Fruit fly (Drosophila melanogaster) whole organism, larva: Measurements from ENCODE around the gene pkaap.

Experiments
- noc ChIP-seq: fragments of 200-800 bp; sonication (Bioruptor generic); optimal IDR thresholded peaks from 3 replicates; lab custom pipeline; 2019; ENCODE audit warnings: missing biosample characterization, mild to moderate bottlenecking, missing genetic modification characterization, moderate library complexity

The pkaap gene

dm6 chr2L:16317777-16318610 is 29.9 kb downstream of the pkaap start:
- peak; percentile 4 for TF ChIP-seq noc (tag; lab: Kevin White, UChicago)

- TF ChIP-seq noc (tag; lab: Kevin White, UChicago): peak; percentile 21
Observed at dm6 chr2L:16319743-16320142, 31.7 kb downstream of the pkaap start.

DNA sequence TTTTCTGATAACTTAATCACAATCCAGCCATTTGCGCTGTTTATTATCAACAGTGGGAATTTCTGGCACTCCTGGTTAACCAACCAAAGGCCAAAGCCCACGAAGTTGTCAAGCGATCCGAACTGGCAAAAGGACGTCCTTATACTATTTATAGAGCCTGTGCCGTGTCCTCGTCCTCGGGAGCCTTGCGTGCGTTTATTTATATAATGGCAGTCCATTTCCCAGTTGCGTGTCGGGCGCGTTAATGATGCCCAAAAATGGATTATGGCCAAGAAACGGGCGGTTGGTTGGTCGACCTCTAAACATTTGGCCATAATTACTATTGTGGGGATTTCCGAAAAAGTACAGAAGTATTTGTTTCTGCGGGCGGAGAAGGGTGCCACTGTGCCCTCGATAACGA is 32.3 kb downstream of the pkaap start:
- TF ChIP-seq noc (tag; lab: Kevin White, UChicago): no peak

DNA sequence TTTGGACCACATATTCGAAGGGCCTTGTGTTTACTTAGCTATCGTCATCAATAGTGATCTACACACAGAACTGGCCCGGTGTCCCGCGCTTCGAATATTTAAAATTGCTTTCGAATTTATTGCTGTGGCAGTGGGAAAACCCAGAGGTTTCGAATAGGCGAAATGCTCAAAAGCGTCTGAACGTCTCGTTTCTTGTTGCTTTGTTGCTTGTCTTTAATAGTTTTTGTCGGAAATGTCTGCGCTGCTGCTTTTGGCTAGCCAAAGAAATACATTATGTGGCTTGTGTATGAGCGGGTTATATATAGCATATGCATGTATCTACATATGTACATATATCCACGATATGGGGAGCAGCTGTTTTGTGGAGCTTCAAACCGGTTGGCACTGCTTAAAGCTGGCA is 33.1 kb downstream of the pkaap start:
- TF ChIP-seq noc (tag; lab: Kevin White, UChicago): no peak

DNA sequence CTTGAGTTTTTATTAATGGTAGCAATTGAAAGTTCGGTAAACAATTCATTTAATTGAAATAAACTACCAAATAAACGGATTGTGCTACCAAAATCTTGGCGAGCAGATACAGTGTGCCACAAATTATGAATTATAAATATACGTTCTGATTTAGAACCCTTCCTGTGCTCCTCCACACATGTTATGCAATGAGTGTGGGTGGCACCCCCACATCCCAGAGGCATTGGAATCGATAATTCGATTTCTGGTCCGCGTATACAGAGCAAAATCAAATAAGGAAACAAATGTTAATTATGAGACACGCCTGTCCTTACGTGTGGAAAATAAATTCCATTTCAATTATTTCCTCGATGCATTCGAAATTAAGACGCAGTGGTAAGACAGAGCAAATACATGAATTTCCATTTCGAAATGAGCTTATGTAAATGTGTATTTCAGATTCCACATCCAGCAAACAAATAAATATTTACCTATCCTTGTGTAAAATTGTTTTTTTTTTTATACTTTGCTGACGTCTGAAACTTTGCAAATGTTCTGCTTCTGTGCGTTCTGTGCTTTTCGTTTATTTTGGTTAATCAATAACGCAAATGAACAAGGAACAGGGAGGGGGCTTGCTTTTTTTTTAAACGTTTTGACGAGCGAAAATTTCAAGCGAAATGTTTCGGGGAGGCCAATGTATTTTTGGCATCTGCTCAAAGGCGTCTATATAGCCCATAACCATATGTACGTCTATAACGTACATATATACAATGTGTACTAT is 34.0 kb downstream of the pkaap start:
- no peak for TF ChIP-seq noc (tag; lab: Kevin White, UChicago)

DNA sequence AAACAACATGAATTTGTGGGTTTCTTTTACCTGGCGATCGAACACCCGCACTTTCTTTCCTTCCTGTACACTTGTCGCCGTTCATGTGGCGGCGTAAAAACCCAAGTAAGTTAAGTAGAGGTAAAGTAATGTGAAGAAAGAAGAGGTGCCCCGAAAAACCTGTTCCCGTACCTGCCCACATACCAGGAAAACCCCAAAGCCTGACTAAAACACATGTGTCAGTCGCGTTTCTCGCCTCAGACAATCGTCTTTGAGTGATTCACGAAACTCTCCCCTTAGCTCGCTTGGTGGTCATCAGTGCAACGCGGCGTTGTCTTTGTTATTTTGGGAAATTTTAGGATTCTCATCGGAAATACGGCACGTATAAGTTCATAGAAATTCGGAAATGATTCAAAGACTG is 35.5 kb downstream of the pkaap start:
- TF ChIP-seq noc (tag; lab: Kevin White, UChicago): no peak

DNA sequence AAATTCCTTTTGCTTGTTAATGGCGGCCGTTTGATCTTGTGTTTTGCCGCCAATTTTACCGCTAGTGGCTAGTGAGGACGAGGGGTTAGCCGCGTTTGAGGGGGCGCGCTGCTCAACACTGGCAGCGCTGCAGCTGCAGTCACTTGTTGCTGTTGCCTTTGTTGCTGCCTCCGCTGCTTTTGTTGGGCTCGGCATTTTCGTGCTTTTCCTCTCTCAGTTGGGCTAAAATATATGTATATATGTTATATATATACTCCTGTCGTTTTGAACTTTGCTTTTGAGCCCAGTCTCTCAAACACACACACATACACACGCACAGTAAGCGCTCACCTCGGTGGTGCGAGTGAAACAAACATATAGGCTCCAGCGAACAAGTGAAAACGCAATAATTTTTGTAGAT is 36.7 kb downstream of the pkaap start:
- TF ChIP-seq noc (tag; lab: Kevin White, UChicago): no peak

- TF ChIP-seq noc (tag; lab: Kevin White, UChicago): peak; percentile 96
Observed at dm6 chr2L:16325515-16326257, 37.6 kb downstream of the pkaap start, which contains the start of gene cact. TSS of gene cact (minus strand) at chr2L:16326207.

DNA sequence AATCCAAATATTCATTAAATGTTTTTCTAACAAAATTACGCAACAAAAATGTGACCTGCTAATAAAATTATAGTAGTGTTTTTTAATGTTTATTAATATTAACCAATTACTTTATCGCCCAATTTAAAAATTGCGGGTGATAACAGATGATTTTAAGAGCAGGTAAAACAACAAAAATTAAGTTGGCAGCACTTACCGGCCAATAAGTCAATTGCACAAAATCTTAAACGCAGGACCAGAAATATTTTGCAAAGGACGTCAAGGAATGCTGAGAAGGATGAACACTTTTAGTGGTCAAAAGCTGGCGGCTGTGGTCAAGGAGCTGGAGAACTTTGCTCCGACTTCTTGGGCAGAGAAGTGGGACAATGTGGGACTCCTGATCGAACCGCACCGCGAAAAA is 38.8 kb downstream of the pkaap start, which contains the start of gene CG4278:
TSS of gene CG4278 (plus strand) at position 178 of the 400 bp plus-strand sequence.
- no peak for TF ChIP-seq noc (tag; lab: Kevin White, UChicago)

DNA sequence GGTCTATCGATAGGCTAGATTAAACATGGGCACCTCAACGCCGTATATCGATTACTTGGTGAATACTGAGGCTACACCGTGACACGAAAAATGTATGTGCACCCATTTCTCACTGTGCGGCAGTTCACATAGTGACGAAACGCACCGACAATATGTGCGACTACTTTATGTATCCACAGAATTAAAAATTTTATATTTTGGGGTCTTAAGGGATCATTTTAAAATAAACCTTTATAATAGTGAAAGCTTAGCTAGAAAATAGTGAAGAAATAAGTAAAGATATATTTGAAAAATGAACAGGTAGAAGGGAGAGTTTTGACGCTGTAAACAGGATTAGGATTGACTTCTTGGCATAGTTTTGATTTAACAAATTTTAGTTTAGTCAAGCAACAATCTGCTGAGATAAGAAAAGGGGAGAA is 41.0 kb downstream of the pkaap start, which contains the start of gene mRpL4:
TSS of gene mRpL4 (minus strand) at position 31 of the 419 bp plus-strand sequence.
- TF ChIP-seq noc (tag; lab: Kevin White, UChicago): no peak

DNA sequence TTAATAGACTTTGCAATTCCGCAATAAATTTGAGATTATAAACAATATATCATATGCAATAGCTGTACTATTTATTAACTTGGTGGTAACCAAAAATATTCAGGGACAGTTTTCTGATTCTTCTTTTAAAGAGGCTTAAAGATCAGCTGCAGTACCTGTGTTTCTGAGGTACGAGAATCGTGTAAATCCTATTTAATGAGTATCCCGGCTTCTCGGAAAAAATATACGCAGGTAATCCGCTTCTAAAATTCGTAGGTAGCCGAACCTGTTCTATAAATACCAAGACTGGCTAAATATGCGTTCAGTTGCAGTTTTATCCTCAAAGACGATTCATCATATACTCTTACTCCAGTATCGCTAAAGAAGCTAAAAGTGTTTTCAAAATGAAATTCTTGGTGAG is 41.5 kb downstream of the pkaap start, which contains the start of gene CG4440:
TSS of gene CG4440 (plus strand) at position 301 of the 400 bp plus-strand sequence.
- TF ChIP-seq noc (tag; lab: Kevin White, UChicago): no peak

- no peak for TF ChIP-seq noc (tag; lab: Kevin White, UChicago)
Observed at dm6 chr2L:16337785-16338184, 49.7 kb downstream of the pkaap start, which contains the start of gene CG31817. TSS of gene CG31817 (minus strand) at chr2L:16337885.

- TF ChIP-seq noc (tag; lab: Kevin White, UChicago): no peak
Observed at dm6 chr2L:16340268-16340667, 52.2 kb downstream of the pkaap start, which contains the start of gene CG42266. TSS of gene CG42266 (minus strand) at chr2L:16340368.
